Fruit fly (Drosophila melanogaster): ENCODE results near the gene Obp83cd.

DNA sequence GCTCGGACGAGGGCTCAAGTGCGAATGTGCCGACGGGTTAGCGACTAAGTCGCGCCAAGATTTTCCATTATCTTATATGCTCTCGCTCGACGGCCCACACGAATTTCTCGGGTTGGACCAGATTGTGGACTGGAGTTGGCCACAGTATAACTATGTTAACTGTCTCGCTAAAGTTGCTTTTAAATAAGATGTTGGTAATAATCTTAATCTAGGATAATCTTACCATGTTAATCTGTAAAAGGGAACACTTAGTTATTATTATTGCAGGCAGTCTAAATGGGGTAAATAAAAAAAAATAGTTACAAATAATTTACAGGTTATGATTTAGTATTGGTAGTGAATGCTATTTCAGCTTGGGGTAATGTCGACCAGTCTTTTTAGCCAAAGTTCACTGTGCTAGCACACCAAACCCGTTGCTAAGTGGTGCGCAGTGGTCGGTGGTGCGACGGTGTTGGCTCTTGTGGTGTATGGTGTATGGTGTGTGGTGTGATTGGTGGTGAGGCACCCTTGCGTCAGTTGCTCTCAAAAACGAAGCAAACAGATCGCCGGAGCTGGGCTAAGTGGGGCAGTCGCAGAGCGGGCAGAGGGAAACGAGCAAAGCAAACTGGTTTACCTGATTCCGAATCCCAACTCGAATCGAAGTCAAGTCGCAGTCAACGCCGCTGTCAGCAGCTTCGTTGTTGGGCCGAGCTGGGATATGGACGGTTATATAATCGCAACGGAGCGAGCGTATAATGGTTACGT lies 4.5 kb downstream of the Obp83cd start, which contains the start of gene Obp83g:
- TF ChIP-seq h (optimal IDR thresholded peaks at IDR 0.05) (no peak), insv (optimal IDR thresholded peaks at IDR 0.05) (no peak), Myc (optimal IDR thresholded peaks at IDR 0.05) (no peak)

Data from Kc167 (cell line).